Worm (Caenorhabditis elegans): Measurements from ENCODE around the gene math-18.

DNA sequence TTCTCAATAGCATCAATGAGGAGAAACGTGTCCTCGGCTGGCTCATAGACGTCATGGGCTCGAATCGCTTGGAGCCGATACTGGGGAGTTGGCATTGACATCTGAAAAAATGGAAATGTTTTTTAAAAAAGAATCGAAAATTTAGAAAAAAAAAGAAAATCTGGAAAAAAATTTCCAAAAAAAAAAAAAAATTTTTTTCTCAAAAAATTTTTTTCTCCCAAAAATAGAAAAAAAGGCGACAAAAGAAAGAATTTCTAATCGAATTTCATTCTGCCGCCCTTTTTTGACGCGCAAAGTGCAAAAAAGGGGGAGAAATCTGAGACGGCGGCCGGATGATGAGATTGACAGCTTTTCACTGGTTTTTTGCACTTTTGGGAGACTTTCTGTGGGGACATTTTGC lies 35.5 kb downstream of the math-18 start, which contains the start of gene mtq-2:
- TF ChIP-seq dao-5 (tag; optimal IDR thresholded peaks at IDR 0.05) = no peak
- TF ChIP-seq him-1 (tag; optimal IDR thresholded peaks at IDR 0.05) = no peak

All from whole organism, L4/young adult.